Worm (Caenorhabditis elegans): ENCODE data around the gene ceeh-2.

ceeh-2 gene

ce11 chrV:10352928-10353427, 4.7 kb downstream of the ceeh-2 start, which contains the start of gene nol-56:
Gene nol-56 (minus strand): TSS chrV:10352978.
- 0 out of 2 replicates have a peak, but pooled peaks have one; percentile 37 for TF ChIP-seq pes-1 (GFP tag; IDR thresholded peaks at IDR 0.05)
- TF ChIP-seq ceh-13 (GFP tag; optimal IDR thresholded peaks at IDR 0.05), result no peak

- TF ChIP-seq tbx-11 (GFP tag; IDR thresholded peaks at IDR 0.05) (no peak), scrt-1 (GFP tag; IDR thresholded peaks at IDR 0.05) (no peak), hnd-1 (tag; optimal IDR thresholded peaks at IDR 0.05) (no peak), aly-1 (tag; optimal IDR thresholded peaks at IDR 0.05) (no peak), ceh-13 (GFP tag; optimal IDR thresholded peaks at IDR 0.05) (no peak), ets-7 (tag; optimal IDR thresholded peaks at IDR 0.05) (no peak), pes-1 (GFP tag; IDR thresholded peaks at IDR 0.05) (no peak), hmbx-1 (tag; optimal IDR thresholded peaks at IDR 0.05) (no peak), B0310.2 (tag; optimal IDR thresholded peaks at IDR 0.05) (no peak), sea-1 (GFP tag; conservative IDR thresholded peaks at IDR 0.05) (no peak), ceh-36 (tag; optimal IDR thresholded peaks at IDR 0.05) (no peak), tbx-37 (GFP tag; conservative IDR thresholded peaks at IDR 0.05) (no peak), flt-1 (GFP tag; IDR thresholded peaks at IDR 0.05) (no peak), ama-1 (optimal IDR thresholded peaks at IDR 0.05) (no peak), hmg-4 (GFP tag; optimal IDR thresholded peaks at IDR 0.05) (no peak), F13C5.2 (tag; optimal IDR thresholded peaks at IDR 0.05) (no peak), tra-4 (tag; optimal IDR thresholded peaks at IDR 0.05) (no peak)
Measured at ce11 chrV:10350054-10350453, 7.6 kb downstream of the ceeh-2 start, which contains the start of gene K07C5.9. Gene K07C5.9 (minus strand): TSS chrV:10350154.

DNA sequence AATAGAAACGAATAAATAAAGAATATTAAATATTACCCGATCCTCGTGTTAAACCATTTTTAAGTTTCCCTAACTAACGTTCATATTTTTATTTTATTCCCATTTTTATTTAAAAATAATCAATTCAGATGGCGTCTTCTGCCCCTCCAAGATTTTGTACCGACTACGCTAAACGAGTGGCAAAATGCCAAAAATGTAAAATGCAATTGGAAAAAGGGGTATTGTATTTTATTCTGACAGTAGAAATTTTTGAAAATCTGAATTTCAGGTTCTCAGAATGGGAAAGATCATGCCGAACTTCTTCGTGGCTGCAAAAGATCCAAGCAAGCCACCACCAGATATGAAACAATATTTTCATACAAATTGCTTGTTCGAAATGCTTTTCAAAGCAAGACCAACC, 14.8 kb downstream of the ceeh-2 start, which contains the start of gene K07C5.3:
TSS of gene K07C5.3 (plus strand) at position 129 of the 400 bp plus-strand sequence.
- no peak for TF ChIP-seq scrt-1 (GFP tag; IDR thresholded peaks at IDR 0.05)
- no peak for TF ChIP-seq aly-1 (tag; optimal IDR thresholded peaks at IDR 0.05)
- TF ChIP-seq tbx-11 (GFP tag; IDR thresholded peaks at IDR 0.05), result no peak
- TF ChIP-seq tra-4 (tag; optimal IDR thresholded peaks at IDR 0.05), result no peak
- no peak for TF ChIP-seq sea-1 (GFP tag; conservative IDR thresholded peaks at IDR 0.05)
- no peak for TF ChIP-seq ceh-13 (GFP tag; optimal IDR thresholded peaks at IDR 0.05)
- TF ChIP-seq flt-1 (GFP tag; IDR thresholded peaks at IDR 0.05), result no peak

DNA sequence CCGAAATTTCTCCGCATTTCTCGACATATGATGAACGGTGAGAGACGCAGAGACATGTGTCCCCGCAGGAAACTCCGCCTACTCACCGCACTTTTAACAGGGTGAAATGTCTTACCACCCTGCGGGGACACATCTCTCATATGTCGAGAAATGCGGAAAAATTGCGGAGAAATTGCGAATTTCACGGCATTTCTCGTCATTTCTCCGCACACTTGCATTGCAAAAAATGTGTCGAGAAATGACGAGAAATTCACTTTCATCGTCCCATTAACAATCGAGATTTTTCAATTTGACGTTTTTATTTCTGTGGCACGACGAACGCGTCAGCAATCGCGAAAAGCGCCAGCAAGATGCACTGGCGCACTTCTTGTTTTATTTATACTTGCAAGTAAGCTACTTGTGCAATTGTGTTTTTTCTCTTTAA, 15.8 kb downstream of the ceeh-2 start, which contains the start of gene K07C5.13:
TSS of gene K07C5.13 (plus strand) at position 151 of the 424 bp plus-strand sequence.
- TF ChIP-seq pes-1 (GFP tag; IDR thresholded peaks at IDR 0.05) (peak; percentile 61; the same call in 1 of the 2 replicates), tbx-37 (GFP tag; conservative IDR thresholded peaks at IDR 0.05) (0 out of 2 replicates have a peak, but pooled peaks have one; percentile 36), flt-1 (GFP tag; IDR thresholded peaks at IDR 0.05) (peak; percentile 56), scrt-1 (GFP tag; IDR thresholded peaks at IDR 0.05) (peak; percentile 51; the same call in 1 of the 2 replicates), sea-1 (GFP tag; conservative IDR thresholded peaks at IDR 0.05) (peak; percentile 75; the same call in 1 of the 2 replicates), tbx-11 (GFP tag; IDR thresholded peaks at IDR 0.05) (peak; percentile 61; the same call in 1 of the 2 replicates)

- no peak for TF ChIP-seq ets-7 (tag; optimal IDR thresholded peaks at IDR 0.05)
- TF ChIP-seq scrt-1 (GFP tag; IDR thresholded peaks at IDR 0.05), result no peak
- TF ChIP-seq ama-1 (optimal IDR thresholded peaks at IDR 0.05), result no peak
- no peak for TF ChIP-seq F13C5.2 (tag; optimal IDR thresholded peaks at IDR 0.05)
- no peak for TF ChIP-seq hmbx-1 (tag; optimal IDR thresholded peaks at IDR 0.05)
- TF ChIP-seq pes-1 (GFP tag; IDR thresholded peaks at IDR 0.05), result no peak
- no peak for TF ChIP-seq flt-1 (GFP tag; IDR thresholded peaks at IDR 0.05)
- TF ChIP-seq hmg-4 (GFP tag; optimal IDR thresholded peaks at IDR 0.05), result no peak
- no peak for TF ChIP-seq B0310.2 (tag; optimal IDR thresholded peaks at IDR 0.05)
- no peak for TF ChIP-seq tra-4 (tag; optimal IDR thresholded peaks at IDR 0.05)
- TF ChIP-seq tbx-37 (GFP tag; conservative IDR thresholded peaks at IDR 0.05), result no peak
- TF ChIP-seq tbx-11 (GFP tag; IDR thresholded peaks at IDR 0.05), result no peak
- TF ChIP-seq ceh-13 (GFP tag; optimal IDR thresholded peaks at IDR 0.05), result no peak
- TF ChIP-seq aly-1 (tag; optimal IDR thresholded peaks at IDR 0.05), result no peak
- no peak for TF ChIP-seq ceh-36 (tag; optimal IDR thresholded peaks at IDR 0.05)
- no peak for TF ChIP-seq hnd-1 (tag; optimal IDR thresholded peaks at IDR 0.05)
- no peak for TF ChIP-seq sea-1 (GFP tag; conservative IDR thresholded peaks at IDR 0.05)
Measured at ce11 chrV:10339200-10339599, 18.5 kb downstream of the ceeh-2 start, which contains the start of gene K07C5.2. Gene K07C5.2 (plus strand): TSS chrV:10339500.

DNA sequence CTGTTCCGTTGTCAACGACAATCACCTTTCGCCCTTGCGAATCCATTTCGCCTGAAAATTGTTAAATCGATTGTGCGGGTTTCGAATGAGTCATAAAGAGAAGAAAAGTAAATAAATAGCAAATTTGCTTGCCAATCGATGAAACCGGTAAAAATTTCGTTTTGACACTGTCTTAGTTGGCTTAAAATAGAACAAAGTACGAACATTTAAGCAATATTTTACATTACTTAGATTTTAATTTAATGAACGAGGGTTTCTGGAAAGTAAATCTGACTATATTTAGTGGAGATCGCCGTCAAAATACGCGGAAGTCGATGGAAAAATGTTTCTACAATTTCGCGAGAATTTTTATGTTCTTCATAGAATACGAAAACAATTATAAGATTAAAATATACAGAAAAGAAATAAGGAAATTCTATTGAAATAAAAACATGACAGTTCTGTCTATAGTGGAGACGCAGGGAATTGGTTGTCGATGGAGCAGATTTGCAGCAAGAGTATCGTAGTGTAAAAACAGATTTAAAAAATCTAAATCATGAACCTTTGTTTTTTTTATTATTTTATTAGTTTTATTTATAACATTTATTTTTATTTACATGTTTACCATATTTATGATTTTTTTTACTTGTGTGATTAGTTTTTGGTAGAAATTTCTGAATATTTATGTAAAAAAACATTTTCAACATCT, 19.3 kb downstream of the ceeh-2 start, which contains the start of gene arx-2:
TSS of gene arx-2 (minus strand) at position 51 of the 688 bp plus-strand sequence.
- TF ChIP-seq tra-4 (tag; optimal IDR thresholded peaks at IDR 0.05) (no peak), scrt-1 (GFP tag; IDR thresholded peaks at IDR 0.05) (no peak), hmg-4 (GFP tag; optimal IDR thresholded peaks at IDR 0.05) (no peak), pes-1 (GFP tag; IDR thresholded peaks at IDR 0.05) (no peak), hnd-1 (tag; optimal IDR thresholded peaks at IDR 0.05) (no peak), sea-1 (GFP tag; conservative IDR thresholded peaks at IDR 0.05) (no peak), tbx-11 (GFP tag; IDR thresholded peaks at IDR 0.05) (no peak), B0310.2 (tag; optimal IDR thresholded peaks at IDR 0.05) (no peak), aly-1 (tag; optimal IDR thresholded peaks at IDR 0.05) (no peak), hmbx-1 (tag; optimal IDR thresholded peaks at IDR 0.05) (no peak), ceh-13 (GFP tag; optimal IDR thresholded peaks at IDR 0.05) (no peak), ets-7 (tag; optimal IDR thresholded peaks at IDR 0.05) (no peak), flt-1 (GFP tag; IDR thresholded peaks at IDR 0.05) (no peak), tbx-37 (GFP tag; conservative IDR thresholded peaks at IDR 0.05) (no peak), F13C5.2 (tag; optimal IDR thresholded peaks at IDR 0.05) (no peak), ama-1 (optimal IDR thresholded peaks at IDR 0.05) (no peak), ceh-36 (tag; optimal IDR thresholded peaks at IDR 0.05) (no peak)

- TF ChIP-seq hnd-1 (tag; optimal IDR thresholded peaks at IDR 0.05) (no peak), B0310.2 (tag; optimal IDR thresholded peaks at IDR 0.05) (no peak), F13C5.2 (tag; optimal IDR thresholded peaks at IDR 0.05) (no peak), aly-1 (tag; optimal IDR thresholded peaks at IDR 0.05) (no peak), scrt-1 (GFP tag; IDR thresholded peaks at IDR 0.05) (no peak), pes-1 (GFP tag; IDR thresholded peaks at IDR 0.05) (no peak), tra-4 (tag; optimal IDR thresholded peaks at IDR 0.05) (no peak), hmbx-1 (tag; optimal IDR thresholded peaks at IDR 0.05) (no peak), ceh-36 (tag; optimal IDR thresholded peaks at IDR 0.05) (no peak)
Measured at ce11 chrV:10333843-10334242, 23.9 kb downstream of the ceeh-2 start.

Data from whole organism, early embryonic.